Fruit fly (Drosophila melanogaster) whole organism, adult: ENCODE measurements around the gene ND-MNLL.
A peak's percentile ranks its signal among the peaks of the same experiment; 100 is the strongest.

Source experiments
- CG11617 ChIP-seq: fragments of 200-800 bp; sonication (Bioruptor generic); optimal IDR thresholded peaks from 2 replicates; lab custom pipeline; 2017; ENCODE audit warnings: mild to moderate bottlenecking, missing biosample characterization, missing genetic modification reagents, missing genetic modification characterization
- CG12768 ChIP-seq: fragments of 200-800 bp; sonication (Bioruptor generic); optimal IDR thresholded peaks from 2 replicates; lab custom pipeline; 2017; ENCODE audit warnings: missing biosample characterization, missing genetic modification characterization, mild to moderate bottlenecking, moderate library complexity, missing genetic modification reagents
- CG14711 ChIP-seq: fragments of 200-800 bp; sonication (Bioruptor generic); optimal IDR thresholded peaks from 2 replicates; lab custom pipeline; 2018; ENCODE audit warnings: missing biosample characterization, mild to moderate bottlenecking, missing genetic modification characterization, moderate library complexity
- CG7045 ChIP-seq: fragments of 200-800 bp; sonication (Bioruptor generic); optimal IDR thresholded peaks from 2 replicates; lab custom pipeline; 2017; ENCODE audit warnings: missing biosample characterization, mild to moderate bottlenecking, missing genetic modification characterization
- Hr96 ChIP-seq: fragments of 200-800 bp; sonication (Bioruptor generic); optimal IDR thresholded peaks from 2 replicates; lab custom pipeline; 2016; ENCODE audit warnings: missing biosample characterization, missing genetic modification characterization
- Mnt ChIP-seq: fragments of 200-800 bp; sonication (Bioruptor generic); optimal IDR thresholded peaks from 2 replicates; lab custom pipeline; 2016; ENCODE audit warnings: missing biosample characterization, mild to moderate bottlenecking, missing genetic modification characterization
- cic ChIP-seq: fragments of 200-800 bp; sonication (Bioruptor generic); optimal IDR thresholded peaks from 2 replicates; lab custom pipeline; 2017; ENCODE audit warnings: missing biosample characterization, mild to moderate bottlenecking, missing genetic modification characterization, moderate library complexity
- cnc ChIP-seq, 2 experiments: fragments of >200 bp; optimal IDR thresholded peaks; 2 replicates each; lab custom pipeline; 2017
- kay ChIP-seq: fragments of 200-800 bp; sonication (Bioruptor generic); peaks from one replicate; lab custom pipeline; 2016; ENCODE audit warnings: missing biosample characterization, missing genetic modification characterization, borderline replicate concordance
- pad ChIP-seq: fragments of 200-800 bp; sonication (Bioruptor generic); optimal IDR thresholded peaks from 3 replicates; lab custom pipeline; 2017; ENCODE audit warnings: missing biosample characterization, missing genetic modification characterization, mild to moderate bottlenecking, moderate library complexity, missing genetic modification reagents
- toe ChIP-seq: fragments of 200-800 bp; sonication (Bioruptor generic); optimal IDR thresholded peaks from 2 replicates; lab custom pipeline; 2016; ENCODE audit warnings: missing biosample characterization, missing genetic modification characterization

- TF ChIP-seq cnc (optimal IDR thresholded peaks at IDR 0.05; lab: Kevin White, UChicago): no peak
- TF ChIP-seq CG12768 (GFP tag; lab: Kevin White, UChicago): peak; percentile 6
- TF ChIP-seq toe: no peak
- no peak for TF ChIP-seq CG7045 (GFP tag; lab: Kevin White, UChicago)
- TF ChIP-seq CG11617 (GFP tag; lab: Kevin White, UChicago): no peak
- TF ChIP-seq CG14711 (tag; lab: Kevin White, UChicago): no peak
- no peak for TF ChIP-seq kay
- no peak for TF ChIP-seq cic (GFP tag; lab: Kevin White, UChicago)
- TF ChIP-seq Mnt: no peak
- peak; percentile 25 for TF ChIP-seq pad (GFP tag; lab: Kevin White, UChicago)
- no peak for TF ChIP-seq Hr96 (GFP tag; lab: Kevin White, UChicago)
Observed at dm6 chrX:7930236-7931027, 36.8 kb upstream of the ND-MNLL start.
